Fruit fly (Drosophila melanogaster) whole organism, prepupa: ENCODE data around the gene CG1622.

Experiments used
- Blimp-1 ChIP-seq: fragments of 200-800 bp; sonication (Bioruptor generic); optimal IDR thresholded peaks from 3 replicates; lab custom pipeline; 2017; ENCODE audit warnings: missing biosample characterization, missing genetic modification characterization, mild to moderate bottlenecking, moderate library complexity, missing genetic modification reagents
- CG10631 ChIP-seq: fragments of 200-800 bp; sonication (Bioruptor generic); optimal IDR thresholded peaks from 2 replicates; lab custom pipeline; 2016; ENCODE audit warnings: missing biosample characterization, missing genetic modification characterization
- CG10669 ChIP-seq: fragments of 200-800 bp; sonication (Bioruptor generic); optimal IDR thresholded peaks from 3 replicates; lab custom pipeline; 2018; ENCODE audit warnings: missing biosample characterization, mild to moderate bottlenecking, missing genetic modification characterization, moderate library complexity
- CG11762 ChIP-seq: fragments of 200-800 bp; sonication (Bioruptor generic); optimal IDR thresholded peaks from 3 replicates; lab custom pipeline; 2016; ENCODE audit warnings: missing biosample characterization, missing genetic modification characterization; ENCODE audit not compliant: insufficient read depth
- CG11902 ChIP-seq: fragments of 200-800 bp; sonication (Bioruptor generic); optimal IDR thresholded peaks from 3 replicates; lab custom pipeline; 2016; ENCODE audit warnings: missing biosample characterization, missing genetic modification characterization
- CG15336 ChIP-seq: fragments of 200-800 bp; sonication (Bioruptor generic); IDR thresholded peaks from 2 replicates; pipeline ENCODE4 v1.3.6; 2022; ENCODE audit warnings: missing biosample characterization, missing genetic modification characterization
- CG1621 ChIP-seq: fragments of 200-800 bp; sonication (Bioruptor generic); optimal IDR thresholded peaks from 3 replicates; lab custom pipeline; 2018; ENCODE audit warnings: missing biosample characterization, mild to moderate bottlenecking, missing genetic modification characterization
- CG31627 ChIP-seq: fragments of 200-800 bp; sonication (Bioruptor generic); optimal IDR thresholded peaks from 3 replicates; lab custom pipeline; 2016; ENCODE audit warnings: missing biosample characterization, missing genetic modification characterization
- CG32006 ChIP-seq: fragments of 200-800 bp; sonication (Bioruptor generic); optimal IDR thresholded peaks from 3 replicates; lab custom pipeline; 2017; ENCODE audit warnings: missing biosample characterization, mild to moderate bottlenecking, missing genetic modification characterization
- CG3919 ChIP-seq: fragments of 200-800 bp; sonication (Bioruptor generic); optimal IDR thresholded peaks from 3 replicates; lab custom pipeline; 2016; ENCODE audit warnings: missing biosample characterization, missing genetic modification characterization
- CG4318 ChIP-seq: fragments of 200-800 bp; sonication (Bioruptor generic); optimal IDR thresholded peaks from 3 replicates; lab custom pipeline; 2017; ENCODE audit warnings: missing biosample characterization, mild to moderate bottlenecking, missing genetic modification characterization
- CG6163 ChIP-seq: fragments of 200-800 bp; sonication (Bioruptor generic); IDR thresholded peaks from 3 replicates; pipeline ENCODE4 v1.3.6; 2022; ENCODE audit warnings: missing biosample characterization, missing genetic modification characterization
- CG6276 ChIP-seq: fragments of 200-800 bp; sonication (Bioruptor generic); optimal IDR thresholded peaks from 2 replicates; lab custom pipeline; 2017; ENCODE audit warnings: missing biosample characterization, mild to moderate bottlenecking, missing genetic modification characterization
- CG8119 ChIP-seq: fragments of 200-800 bp; sonication (Bioruptor generic); IDR thresholded peaks from 3 replicates; pipeline ENCODE4 v1.3.6; 2022; ENCODE audit warnings: missing biosample characterization, missing genetic modification characterization
- CG8319 ChIP-seq: fragments of 200-800 bp; sonication (Bioruptor generic); optimal IDR thresholded peaks from 3 replicates; lab custom pipeline; 2016; ENCODE audit warnings: missing biosample characterization, missing genetic modification characterization
- CG9139 ChIP-seq: fragments of 200-800 bp; sonication (Bioruptor generic); optimal IDR thresholded peaks from 3 replicates; lab custom pipeline; 2017; ENCODE audit warnings: missing biosample characterization, mild to moderate bottlenecking, missing genetic modification characterization
- Eip78C ChIP-seq: fragments of 200-800 bp; sonication (Bioruptor generic); peaks from one replicate; lab custom pipeline; 2016; ENCODE audit warnings: missing biosample characterization, missing genetic modification characterization
- Ets96B ChIP-seq: fragments of 200-800 bp; optimal IDR thresholded peaks from 2 replicates; lab custom pipeline; 2019; ENCODE audit warnings: missing biosample characterization, mild to moderate bottlenecking, missing genetic modification characterization, moderate library complexity
- Hr39 ChIP-seq: fragments of 200-800 bp; sonication (Bioruptor generic); optimal IDR thresholded peaks from 2 replicates; lab custom pipeline; 2016; ENCODE audit warnings: missing biosample characterization, missing genetic modification characterization
- Met ChIP-seq: fragments of 200-800 bp; sonication (Bioruptor generic); optimal IDR thresholded peaks from 3 replicates; lab custom pipeline; 2016; ENCODE audit warnings: missing biosample characterization, missing genetic modification characterization
- OdsH ChIP-seq: fragments of 200-800 bp; sonication (Bioruptor generic); optimal IDR thresholded peaks from 3 replicates; lab custom pipeline; 2016; ENCODE audit warnings: missing biosample characterization, missing genetic modification characterization
- Smox ChIP-seq: fragments of 200-800 bp; sonication (Bioruptor generic); optimal IDR thresholded peaks from 3 replicates; lab custom pipeline; 2016; ENCODE audit warnings: missing biosample characterization, missing genetic modification characterization
- Sox102F ChIP-seq: fragments of 200-800 bp; sonication (Bioruptor generic); optimal IDR thresholded peaks from 2 replicates; lab custom pipeline; 2016; ENCODE audit warnings: missing biosample characterization, mild to moderate bottlenecking, missing genetic modification characterization
- Sox14 ChIP-seq: fragments of 200-800 bp; sonication (Bioruptor generic); optimal IDR thresholded peaks from 3 replicates; lab custom pipeline; 2016; ENCODE audit warnings: missing biosample characterization, missing genetic modification characterization
- Sox15 ChIP-seq: fragments of 200-800 bp; sonication (Bioruptor generic); optimal IDR thresholded peaks from 3 replicates; lab custom pipeline; 2016; ENCODE audit warnings: missing biosample characterization, missing genetic modification characterization
- achi ChIP-seq: fragments of 200-800 bp; sonication (Bioruptor generic); optimal IDR thresholded peaks from 3 replicates; lab custom pipeline; 2016; ENCODE audit warnings: missing biosample characterization, missing genetic modification characterization
- acj6 ChIP-seq: fragments of 200-800 bp; sonication (Bioruptor generic); optimal IDR thresholded peaks from 3 replicates; lab custom pipeline; 2016; ENCODE audit warnings: missing biosample characterization, missing genetic modification characterization
- eg ChIP-seq: fragments of 200-800 bp; sonication (Bioruptor generic); IDR thresholded peaks from 3 replicates; pipeline ENCODE4 v1.3.6; 2022; ENCODE audit warnings: missing biosample characterization, missing genetic modification characterization
- esn ChIP-seq: fragments of 200-800 bp; sonication (Bioruptor generic); optimal IDR thresholded peaks from 2 replicates; lab custom pipeline; 2016; ENCODE audit warnings: missing biosample characterization, mild to moderate bottlenecking, missing genetic modification characterization, moderate library complexity
- fd59A ChIP-seq: fragments of 200-800 bp; sonication (Bioruptor generic); optimal IDR thresholded peaks from 2 replicates; lab custom pipeline; 2017; ENCODE audit warnings: missing biosample characterization, mild to moderate bottlenecking, missing genetic modification characterization, missing genetic modification reagents
- fkh ChIP-seq: fragments of 200-800 bp; sonication (Bioruptor generic); optimal IDR thresholded peaks from 3 replicates; lab custom pipeline; 2017; ENCODE audit warnings: missing biosample characterization, mild to moderate bottlenecking, missing genetic modification characterization, moderate library complexity
- lz ChIP-seq: fragments of 200-800 bp; sonication (Bioruptor generic); optimal IDR thresholded peaks from 3 replicates; lab custom pipeline; 2016; ENCODE audit warnings: missing biosample characterization, missing genetic modification characterization
- net ChIP-seq: fragments of 200-800 bp; sonication (Bioruptor generic); optimal IDR thresholded peaks from 3 replicates; lab custom pipeline; 2016; ENCODE audit warnings: missing biosample characterization, missing genetic modification characterization
- pdm3 ChIP-seq: fragments of 200-800 bp; sonication (Bioruptor generic); optimal IDR thresholded peaks from 3 replicates; lab custom pipeline; 2016; ENCODE audit warnings: missing biosample characterization, missing genetic modification characterization
- salr ChIP-seq, 2 experiments: fragments of 200-800 bp; sonication (Bioruptor generic); optimal IDR thresholded peaks; 3 replicates each; lab custom pipeline; 2016 to 2018; ENCODE audit warnings: missing biosample characterization in 2 of 2, missing genetic modification characterization in 2 of 2, mild to moderate bottlenecking in 1 of 2
- ss ChIP-seq, 2 experiments: fragments of 200-800 bp; sonication (Bioruptor generic); optimal IDR thresholded peaks; 2 replicates in 1 of 2; 3 replicates in 1 of 2; lab custom pipeline; 2017 to 2018; ENCODE audit warnings: mild to moderate bottlenecking in 2 of 2, missing biosample characterization in 2 of 2, missing genetic modification characterization in 2 of 2, moderate library complexity in 1 of 2
- svp ChIP-seq: fragments of 200-800 bp; sonication (Bioruptor generic); peaks from one replicate; lab custom pipeline; 2016; ENCODE audit warnings: missing biosample characterization, missing genetic modification characterization
- topi ChIP-seq: fragments of 200-800 bp; sonication (Bioruptor generic); optimal IDR thresholded peaks from 3 replicates; lab custom pipeline; 2016; ENCODE audit warnings: missing biosample characterization, missing genetic modification characterization

CG1622 gene

dm6 chrX:13281244-13281877, 15.5 kb upstream of the CG1622 start:
- TF ChIP-seq CG6163, result no peak
- TF ChIP-seq CG6276 (GFP tag; lab: Kevin White, UChicago), result no peak
- peak; percentile 62 for TF ChIP-seq svp (GFP tag; lab: Kevin White, UChicago)
- no peak for TF ChIP-seq acj6 (GFP tag; lab: Kevin White, UChicago)
- no peak for TF ChIP-seq Ets96B
- TF ChIP-seq Eip78C (GFP tag; lab: Kevin White, UChicago), result peak; percentile 54
- no peak for TF ChIP-seq esn
- peak; percentile 9 for TF ChIP-seq CG32006
- TF ChIP-seq fd59A (GFP tag; lab: Kevin White, UChicago), result no peak
- TF ChIP-seq lz (GFP tag; lab: Kevin White, UChicago), result peak; percentile 0
- TF ChIP-seq Met, result peak; percentile 11
- TF ChIP-seq fkh, result peak; percentile 71
- TF ChIP-seq CG9139, result no peak
- no peak for TF ChIP-seq topi

dm6 chrX:13282717-13283116, 14.2 kb upstream of the CG1622 start:
- TF ChIP-seq net (no peak), svp (GFP tag; lab: Kevin White, UChicago) (peak; percentile 43)

dm6 chrX:13283940-13284547, 12.8 kb upstream of the CG1622 start:
- TF ChIP-seq acj6 (GFP tag; lab: Kevin White, UChicago), result no peak
- TF ChIP-seq achi (GFP tag; lab: Kevin White, UChicago), result no peak
- TF ChIP-seq fd59A (GFP tag; lab: Kevin White, UChicago), result peak; percentile 2
- no peak for TF ChIP-seq eg (GFP tag; lab: Robert Waterston, UW)
- peak; percentile 43 for TF ChIP-seq Smox (GFP tag; lab: Kevin White, UChicago)
- TF ChIP-seq CG8319 (GFP tag; lab: Kevin White, UChicago), result no peak
- peak; percentile 70 for TF ChIP-seq Eip78C (GFP tag; lab: Kevin White, UChicago)
- no peak for TF ChIP-seq OdsH (GFP tag; lab: Kevin White, UChicago)
- peak; percentile 20 for TF ChIP-seq Sox102F (GFP tag; lab: Kevin White, UChicago)
- TF ChIP-seq CG4318 (GFP tag; lab: Kevin White, UChicago), result no peak
- peak; percentile 17 for TF ChIP-seq Hr39 (GFP tag; lab: Kevin White, UChicago)
- no peak for TF ChIP-seq Sox15 (GFP tag; lab: Kevin White, UChicago)
- no peak for TF ChIP-seq CG8119 (GFP tag; lab: Robert Waterston, UW)
- no peak for TF ChIP-seq CG3919 (GFP tag; lab: Kevin White, UChicago)
- TF ChIP-seq net, result no peak
- TF ChIP-seq CG11902, result no peak
- peak; percentile 42 for TF ChIP-seq pdm3 (GFP tag; lab: Kevin White, UChicago)
- TF ChIP-seq CG15336 (GFP tag; lab: Robert Waterston, UW), result no peak
- TF ChIP-seq CG10631 (GFP tag; lab: Kevin White, UChicago), result peak; percentile 26
- no peak for TF ChIP-seq CG10669 (GFP tag; lab: Kevin White, UChicago)
- TF ChIP-seq Ets96B, result no peak
- no peak for TF ChIP-seq Blimp-1 (GFP tag; lab: Kevin White, UChicago)
- no peak for TF ChIP-seq salr (GFP tag; optimal IDR thresholded peaks at IDR 0.05; lab: Kevin White, UChicago)
- TF ChIP-seq esn, result peak; percentile 49
- TF ChIP-seq svp (GFP tag; lab: Kevin White, UChicago), result peak; percentile 31
- peak in 1 of 2 experiments; percentile 14 for TF ChIP-seq ss (GFP tag; optimal IDR thresholded peaks at IDR 0.05; lab: Kevin White, UChicago)
- no peak for TF ChIP-seq CG1621
- TF ChIP-seq CG31627 (GFP tag; lab: Kevin White, UChicago), result peak; percentile 15
- TF ChIP-seq CG11762 (GFP tag; lab: Kevin White, UChicago), result no peak
- peak; percentile 11 for TF ChIP-seq Sox14 (GFP tag; lab: Kevin White, UChicago)
